Worm (Caenorhabditis elegans): ENCODE data around the gene tag-267.

The tag-267 gene

DNA sequence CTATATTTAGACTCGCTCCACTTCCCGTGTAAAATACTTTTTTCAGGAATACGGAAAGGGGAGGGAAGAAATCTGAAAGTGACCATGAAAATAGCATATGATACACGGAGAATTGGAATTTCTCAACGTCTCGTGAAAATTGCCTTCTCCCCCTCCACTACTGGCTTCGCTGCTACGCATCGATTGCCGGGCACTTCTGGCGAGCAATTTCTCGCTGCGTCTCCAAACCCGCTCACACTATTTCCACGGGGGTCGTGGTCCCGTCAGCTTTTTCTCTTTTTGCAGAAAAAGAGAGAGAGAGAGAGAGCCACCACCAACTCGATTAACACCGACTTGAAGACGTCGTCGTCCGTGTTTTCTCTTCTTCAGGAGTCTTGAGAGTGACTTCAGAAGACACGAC is 30.4 kb downstream of the tag-267 start:
- TF ChIP-seq gei-17 (GFP tag; optimal IDR thresholded peaks at IDR 0.05) (no peak), ceh-27 (GFP tag; optimal IDR thresholded peaks at IDR 0.05) (peak; percentile 5), attf-5 (GFP tag; optimal IDR thresholded peaks at IDR 0.05) (peak; percentile 1), dox-1 (GFP tag; IDR thresholded peaks at IDR 0.05) (peak; percentile 17; the same call in 1 of the 2 replicates), mcd-1 (GFP tag; IDR thresholded peaks at IDR 0.05) (no peak), lin-40 (tag; optimal IDR thresholded peaks at IDR 0.05) (peak; percentile 46), K12H6.12 (tag; optimal IDR thresholded peaks at IDR 0.05) (peak; percentile 51), zfh-2 (GFP tag; conservative IDR thresholded peaks at IDR 0.05) (peak; percentile 92), atf-7 (tag; optimal IDR thresholded peaks at IDR 0.05) (no peak), lin-35 (GFP tag; optimal IDR thresholded peaks at IDR 0.05) (peak in 1 of 3 experiments; percentile 34), cebp-1 (GFP tag; IDR thresholded peaks at IDR 0.05) (no peak), cebp-1 (tag; optimal IDR thresholded peaks at IDR 0.05) (peak; percentile 43), hmg-1.2 (GFP tag; IDR thresholded peaks at IDR 0.05) (peak; percentile 57; the same call in 1 of the 2 replicates)

DNA sequence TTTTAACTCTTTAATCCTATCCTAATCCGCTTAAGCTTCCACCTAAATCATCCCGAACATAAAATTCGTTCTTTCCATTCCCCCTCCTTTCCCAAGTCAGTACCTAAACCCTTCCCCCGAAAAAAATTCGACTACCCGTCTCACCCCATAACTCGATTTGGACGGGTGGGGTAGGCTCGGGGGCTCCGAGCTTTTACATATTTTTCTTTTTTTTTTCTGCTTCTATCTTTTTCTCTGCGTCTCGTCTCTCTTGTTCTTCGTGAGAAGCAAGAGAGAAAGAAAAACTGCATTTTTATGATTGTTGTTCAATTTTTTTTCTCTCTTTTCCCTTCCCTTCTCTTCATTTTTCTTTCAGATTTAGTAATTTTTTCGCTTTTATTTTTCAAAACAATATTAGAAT is 34.8 kb downstream of the tag-267 start:
- no peak for TF ChIP-seq lag-1 (GFP tag; IDR thresholded peaks at IDR 0.05)
- no peak for TF ChIP-seq F52B5.7 (tag; optimal IDR thresholded peaks at IDR 0.05)
- TF ChIP-seq snpc-3.4 (tag; optimal IDR thresholded peaks at IDR 0.05): no peak
- TF ChIP-seq nhr-27 (tag; optimal IDR thresholded peaks at IDR 0.05): no peak
- TF ChIP-seq F37B4.10 (GFP tag; IDR thresholded peaks at IDR 0.05): no peak
- TF ChIP-seq B0019.2 (GFP tag; conservative IDR thresholded peaks at IDR 0.05): no peak
- TF ChIP-seq F39B2.1 (GFP tag; IDR thresholded peaks at IDR 0.05): no peak
- no peak for TF ChIP-seq hrde-1 (tag; optimal IDR thresholded peaks at IDR 0.05; ENCODE audit: borderline replicate concordance)
- TF ChIP-seq attf-6 (GFP tag; IDR thresholded peaks at IDR 0.05): no peak
- no peak for TF ChIP-seq sptf-2 (GFP tag; optimal IDR thresholded peaks at IDR 0.05)
- TF ChIP-seq lin-35 (GFP tag; optimal IDR thresholded peaks at IDR 0.05): no peak
- TF ChIP-seq egl-18 (GFP tag; IDR thresholded peaks at IDR 0.05): no peak

DNA sequence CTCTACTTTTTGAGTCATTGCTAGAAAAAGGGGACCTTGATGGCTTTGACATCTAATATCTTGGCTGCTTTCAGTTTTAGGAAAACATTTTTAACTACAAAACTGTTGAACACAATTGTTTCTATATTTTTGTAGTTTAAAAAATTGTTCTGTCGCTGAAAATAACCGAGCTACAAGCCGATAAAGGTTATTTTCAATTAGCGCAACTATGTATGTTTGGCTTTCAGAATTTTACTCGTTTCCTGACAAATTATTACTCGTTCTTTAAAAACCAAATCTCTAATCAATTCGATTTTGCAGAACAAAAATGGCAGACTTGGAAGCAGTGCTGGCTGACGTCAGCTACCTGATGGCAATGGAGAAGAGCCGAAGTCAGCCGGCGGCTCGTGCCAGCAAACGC is 35.2 kb downstream of the tag-267 start, which contains the start of gene grk-2:
Gene grk-2, plus strand, starts transcription at position 301 of the 400 bp plus-strand sequence.
- TF ChIP-seq zfh-2 (GFP tag; conservative IDR thresholded peaks at IDR 0.05): no peak
- no peak for TF ChIP-seq dpl-1 (GFP tag; optimal IDR thresholded peaks at IDR 0.05)
- no peak for TF ChIP-seq akir-1 (GFP tag; optimal IDR thresholded peaks at IDR 0.05)
- TF ChIP-seq ceh-58 (GFP tag; IDR thresholded peaks at IDR 0.05): no peak
- no peak for TF ChIP-seq mcd-1 (GFP tag; IDR thresholded peaks at IDR 0.05)
- no peak for TF ChIP-seq F37B4.10 (GFP tag; IDR thresholded peaks at IDR 0.05)
- no peak for TF ChIP-seq F57C9.4 (tag; optimal IDR thresholded peaks at IDR 0.05)
- TF ChIP-seq lsl-1 (GFP tag; optimal IDR thresholded peaks at IDR 0.05): no peak
- no peak for TF ChIP-seq ztf-18 (tag; optimal IDR thresholded peaks at IDR 0.05)
- no peak for TF ChIP-seq lir-1 (GFP tag; conservative IDR thresholded peaks at IDR 0.05)
- TF ChIP-seq nhr-27 (tag; optimal IDR thresholded peaks at IDR 0.05): no peak
- no peak for TF ChIP-seq cebp-2 (GFP tag; IDR thresholded peaks at IDR 0.05)
- TF ChIP-seq pbrm-1 (GFP tag; IDR thresholded peaks at IDR 0.05): no peak
- no peak for TF ChIP-seq efl-1 (GFP tag; optimal IDR thresholded peaks at IDR 0.05)
- TF ChIP-seq sdz-38 (tag; optimal IDR thresholded peaks at IDR 0.05): no peak
- TF ChIP-seq ama-1 (optimal IDR thresholded peaks at IDR 0.05): no peak
- no peak for TF ChIP-seq ama-1 (GFP tag; optimal IDR thresholded peaks at IDR 0.05)
- TF ChIP-seq bed-1 (GFP tag; IDR thresholded peaks at IDR 0.05): no peak
- no peak for TF ChIP-seq B0035.1 (tag; optimal IDR thresholded peaks at IDR 0.05)
